Worm (Caenorhabditis elegans) whole organism, mixed stage, embryonic: ENCODE measurements around the gene F13A7.11.

Experiments
- ces-1 ChIP-seq: fragments of 150-350 bp; optimal IDR thresholded peaks from 2 replicates; lab custom pipeline; 2014; ENCODE audit warnings: missing biosample characterization, missing genetic modification reagents, missing genetic modification characterization
- elt-1 ChIP-seq: sonication (generic microtip); optimal IDR thresholded peaks from 2 replicates; lab custom pipeline; 2017; ENCODE audit warnings: missing genetic modification characterization, mild to moderate bottlenecking, missing compliant biosample characterization, antibody characterized with exemption, moderate library complexity, borderline replicate concordance; ENCODE audit not compliant: insufficient read depth
- elt-3 ChIP-seq: fragments of 150-350 bp; optimal IDR thresholded peaks from 2 replicates; lab custom pipeline; 2014; ENCODE audit warnings: missing biosample characterization, missing genetic modification characterization
- lin-13 ChIP-seq: fragments of 150-350 bp; optimal IDR thresholded peaks from 2 replicates; lab custom pipeline; 2014; ENCODE audit warnings: missing biosample characterization, missing genetic modification characterization
- lsy-2 ChIP-seq: fragments of 150-350 bp; optimal IDR thresholded peaks from 2 replicates; lab custom pipeline; 2014; ENCODE audit warnings: missing biosample characterization, missing genetic modification characterization
- nhr-12 ChIP-seq: fragments of 150-350 bp; optimal IDR thresholded peaks from 2 replicates; lab custom pipeline; 2014; ENCODE audit warnings: missing biosample characterization, missing genetic modification characterization
- pha-4 ChIP-seq: fragments of 150-350 bp; optimal IDR thresholded peaks from 2 replicates; lab custom pipeline; 2018; ENCODE audit warnings: missing biosample characterization, missing genetic modification reagents, missing genetic modification characterization
- snpc-4 ChIP-seq: fragments of 150-350 bp; optimal IDR thresholded peaks from 2 replicates; lab custom pipeline; 2014; ENCODE audit warnings: missing biosample characterization, missing genetic modification characterization
- tbx-8 ChIP-seq: fragments of 200-800 bp; sonication (Bioruptor generic); optimal IDR thresholded peaks from 2 replicates; lab custom pipeline; 2018; ENCODE audit warnings: mild to moderate bottlenecking, missing genetic modification characterization, moderate library complexity, missing compliant biosample characterization
- unc-120 ChIP-seq: sonication (generic microtip); optimal IDR thresholded peaks from 2 replicates; lab custom pipeline; 2017; ENCODE audit warnings: missing genetic modification characterization, missing compliant biosample characterization; ENCODE audit not compliant: poor library complexity, severe bottlenecking
- unc-62 ChIP-seq: fragments of 150-350 bp; optimal IDR thresholded peaks from 2 replicates; lab custom pipeline; 2014; ENCODE audit warnings: missing biosample characterization, missing genetic modification reagents, missing genetic modification characterization
- ztf-11 ChIP-seq: fragments of 150-350 bp; optimal IDR thresholded peaks from 2 replicates; lab custom pipeline; 2014; ENCODE audit warnings: missing biosample characterization, missing genetic modification characterization

DNA sequence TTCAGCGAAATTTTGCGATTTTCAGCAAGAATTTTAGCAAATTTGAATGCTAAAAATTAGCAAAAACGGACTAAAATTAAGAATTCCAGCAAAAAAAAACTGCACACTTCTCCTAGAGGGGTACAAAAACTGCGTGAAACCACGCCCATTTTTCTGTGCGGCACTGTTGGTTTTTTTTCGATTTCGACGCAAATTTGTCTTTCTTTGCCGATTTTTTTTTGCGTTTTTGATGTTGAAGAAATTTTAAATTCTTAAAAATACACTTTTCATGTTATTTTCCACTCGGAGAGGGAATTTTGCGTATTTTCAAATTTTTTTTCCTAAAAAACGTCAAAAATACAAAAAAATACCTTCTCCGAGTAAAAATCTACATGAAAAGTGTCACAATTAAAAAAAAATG is 8.9 kb upstream of the F13A7.11 start, which contains the start of gene syp-1:
- TF ChIP-seq ces-1, result no peak
- TF ChIP-seq ztf-11, result no peak
- TF ChIP-seq nhr-12, result no peak
- no peak for TF ChIP-seq snpc-4
- TF ChIP-seq pha-4, result no peak
- no peak for TF ChIP-seq lsy-2 (tag; lab: Kevin White, UChicago)
- no peak for TF ChIP-seq unc-120
- no peak for TF ChIP-seq lin-13
- no peak for TF ChIP-seq elt-3 (tag; lab: Kevin White, UChicago)
- TF ChIP-seq tbx-8 (GFP tag; lab: Kevin White, UChicago), result no peak
- no peak for TF ChIP-seq unc-62 (GFP tag; lab: Kevin White, UChicago)
- no peak for TF ChIP-seq elt-1 (tag; lab: Kevin White, UChicago)
